Fruit fly (Drosophila melanogaster) whole organism, embryonic: Measurements from ENCODE around the gene Cul6.

Source experiments
- Adf1 ChIP-seq: fragments of 200-800 bp; sonication (Bioruptor generic); IDR thresholded peaks from 2 replicates; pipeline ENCODE4 v1.3.6; 2022; ENCODE audit warnings: missing biosample characterization, missing genetic modification characterization
- Atf-2 ChIP-seq: fragments of 200-800 bp; sonication (Bioruptor generic); optimal IDR thresholded peaks from 2 replicates; lab custom pipeline; 2016; ENCODE audit warnings: missing biosample characterization, missing genetic modification characterization
- CG1024 ChIP-seq: fragments of 200-800 bp; sonication (Bioruptor generic); IDR thresholded peaks from 2 replicates; pipeline ENCODE4 v1.3.6; 2022; ENCODE audit warnings: missing biosample characterization, missing genetic modification characterization
- CG10267 ChIP-seq: fragments of 200-800 bp; sonication (Bioruptor generic); optimal IDR thresholded peaks from 2 replicates; lab custom pipeline; 2018; ENCODE audit warnings: missing biosample characterization, mild to moderate bottlenecking, missing genetic modification characterization, moderate library complexity
- CG10462 ChIP-seq: fragments of 200-800 bp; sonication (Bioruptor generic); optimal IDR thresholded peaks from 2 replicates; lab custom pipeline; 2016; ENCODE audit warnings: missing biosample characterization, missing genetic modification characterization
- CG10565 ChIP-seq: fragments of 200-800 bp; sonication (Bioruptor generic); optimal IDR thresholded peaks from 3 replicates; lab custom pipeline; 2016; ENCODE audit warnings: missing biosample characterization, mild to moderate bottlenecking, missing genetic modification characterization
- CG12769 ChIP-seq: fragments of 200-800 bp; sonication (Bioruptor generic); optimal IDR thresholded peaks from 2 replicates; lab custom pipeline; 2019; ENCODE audit warnings: missing biosample characterization, mild to moderate bottlenecking, missing genetic modification characterization, moderate library complexity
- CG12942 ChIP-seq: fragments of 200-800 bp; sonication (Bioruptor generic); optimal IDR thresholded peaks from 3 replicates; lab custom pipeline; 2016; ENCODE audit warnings: missing biosample characterization, missing genetic modification characterization
- CG13296 ChIP-seq: fragments of 200-800 bp; sonication (Bioruptor generic); optimal IDR thresholded peaks from 3 replicates; lab custom pipeline; 2018; ENCODE audit warnings: missing biosample characterization, mild to moderate bottlenecking, missing genetic modification characterization
- CG14014 ChIP-seq: fragments of 200-800 bp; sonication (Bioruptor generic); IDR thresholded peaks from 2 replicates; pipeline ENCODE4 v1.3.6; 2022; ENCODE audit warnings: missing biosample characterization, missing genetic modification characterization
- CG14667 ChIP-seq: fragments of 200-800 bp; sonication (Bioruptor generic); IDR thresholded peaks from 2 replicates; pipeline ENCODE4 v1.3.6; 2022; ENCODE audit warnings: missing biosample characterization, missing genetic modification characterization
- CG14965 ChIP-seq: fragments of 200-800 bp; sonication (Bioruptor generic); optimal IDR thresholded peaks from 2 replicates; lab custom pipeline; 2016; ENCODE audit warnings: missing biosample characterization, missing genetic modification characterization, borderline replicate concordance
- CG17359 ChIP-seq: fragments of 200-800 bp; sonication (Bioruptor generic); optimal IDR thresholded peaks from 3 replicates; lab custom pipeline; 2018; ENCODE audit warnings: missing biosample characterization, mild to moderate bottlenecking, missing genetic modification characterization, moderate library complexity
- CG1792 ChIP-seq: fragments of 200-800 bp; sonication (Bioruptor generic); optimal IDR thresholded peaks from 2 replicates; lab custom pipeline; 2016; ENCODE audit warnings: missing biosample characterization, missing genetic modification characterization
- CG2678 ChIP-seq: fragments of 200-800 bp; sonication (Bioruptor generic); optimal IDR thresholded peaks from 3 replicates; lab custom pipeline; 2019; ENCODE audit warnings: missing biosample characterization, mild to moderate bottlenecking, missing genetic modification characterization, moderate library complexity
- CG2889 ChIP-seq: fragments of 200-800 bp; sonication (Bioruptor generic); IDR thresholded peaks from 3 replicates; pipeline ENCODE4 v1.3.6; 2022; ENCODE audit warnings: missing biosample characterization, missing genetic modification characterization
- CG34224 ChIP-seq: fragments of 200-800 bp; sonication (Bioruptor generic); IDR thresholded peaks from 3 replicates; pipeline ENCODE4 v1.3.6; 2022; ENCODE audit warnings: missing biosample characterization, missing genetic modification characterization; ENCODE audit not compliant: partially characterized antibody
- CG4707 ChIP-seq: fragments of 200-800 bp; sonication (Bioruptor generic); optimal IDR thresholded peaks from 2 replicates; lab custom pipeline; 2018; ENCODE audit warnings: missing biosample characterization, mild to moderate bottlenecking, missing genetic modification characterization, moderate library complexity
- CG6791 ChIP-seq: fragments of 200-800 bp; sonication (Bioruptor generic); IDR thresholded peaks from 3 replicates; pipeline ENCODE4 v1.3.6; 2022; ENCODE audit warnings: missing biosample characterization, missing genetic modification characterization; ENCODE audit not compliant: partially characterized antibody
- CG7745 ChIP-seq: fragments of 200-800 bp; sonication (Bioruptor generic); optimal IDR thresholded peaks from 2 replicates; lab custom pipeline; 2018; ENCODE audit warnings: missing biosample characterization, mild to moderate bottlenecking, missing genetic modification characterization, moderate library complexity
- CG8478 ChIP-seq: fragments of >200 bp; optimal IDR thresholded peaks from 2 replicates; lab custom pipeline; 2018
- CG9215 ChIP-seq: fragments of 200-800 bp; sonication (Bioruptor generic); IDR thresholded peaks from 2 replicates; pipeline ENCODE4 v1.3.6; 2022; ENCODE audit warnings: missing biosample characterization, missing genetic modification characterization
- D19B ChIP-seq: fragments of 200-800 bp; sonication (Bioruptor generic); optimal IDR thresholded peaks from 2 replicates; lab custom pipeline; 2017; ENCODE audit warnings: missing biosample characterization, mild to moderate bottlenecking, missing genetic modification characterization
- Ets65A ChIP-seq: fragments of 200-800 bp; sonication (Bioruptor generic); peaks from one replicate; lab custom pipeline; 2016; ENCODE audit warnings: missing biosample characterization, missing genetic modification characterization
- MBD-R2 ChIP-seq: fragments of 200-800 bp; sonication (Bioruptor generic); IDR thresholded peaks from 2 replicates; pipeline ENCODE4 v1.3.6; 2022; ENCODE audit warnings: missing biosample characterization, missing genetic modification characterization
- Mad ChIP-seq: fragments of 200-800 bp; sonication (Bioruptor generic); optimal IDR thresholded peaks from 2 replicates; lab custom pipeline; 2016; ENCODE audit warnings: missing biosample characterization, missing genetic modification characterization
- Nf-YC ChIP-seq: fragments of 200-800 bp; optimal IDR thresholded peaks from 3 replicates; lab custom pipeline; 2019; ENCODE audit warnings: missing biosample characterization, mild to moderate bottlenecking, missing genetic modification characterization, moderate library complexity
- Oli ChIP-seq: fragments of 200-800 bp; sonication (Bioruptor generic); optimal IDR thresholded peaks from 2 replicates; lab custom pipeline; 2018; ENCODE audit warnings: missing biosample characterization, mild to moderate bottlenecking, missing genetic modification characterization, moderate library complexity
- Optix ChIP-seq: fragments of 200-800 bp; sonication (Bioruptor generic); IDR thresholded peaks from 3 replicates; pipeline ENCODE4 v1.3.6; 2022; ENCODE audit warnings: missing biosample characterization, missing genetic modification characterization
- Pdp1 ChIP-seq, 2 experiments: fragments of 200-800 bp; sonication (Bioruptor generic); optimal IDR thresholded peaks; 3 replicates each; lab custom pipeline; 2016; ENCODE audit warnings: missing biosample characterization in 2 of 2, missing genetic modification characterization in 2 of 2, mild to moderate bottlenecking in 1 of 2, moderate library complexity in 1 of 2
- Sox102F ChIP-seq: fragments of 200-800 bp; sonication (Bioruptor generic); optimal IDR thresholded peaks from 2 replicates; lab custom pipeline; 2018; ENCODE audit warnings: missing biosample characterization, mild to moderate bottlenecking, missing genetic modification characterization, moderate library complexity
- Vsx1 ChIP-seq: fragments of 200-800 bp; sonication (Bioruptor generic); optimal IDR thresholded peaks from 2 replicates; lab custom pipeline; 2017; ENCODE audit warnings: missing biosample characterization, mild to moderate bottlenecking, missing genetic modification characterization, missing genetic modification reagents
- al ChIP-seq: fragments of 200-800 bp; sonication (Bioruptor generic); IDR thresholded peaks from 2 replicates; pipeline ENCODE4 v1.3.6; 2022; ENCODE audit warnings: missing biosample characterization, missing genetic modification characterization
- az2 ChIP-seq: fragments of 200-800 bp; sonication (Bioruptor generic); optimal IDR thresholded peaks from 3 replicates; lab custom pipeline; 2016; ENCODE audit warnings: missing biosample characterization, missing genetic modification characterization
- bbx ChIP-seq: fragments of 200-800 bp; sonication (Bioruptor generic); IDR thresholded peaks from 2 replicates; pipeline ENCODE4 v1.3.6; 2022; ENCODE audit warnings: missing biosample characterization, missing genetic modification characterization; ENCODE audit not compliant: partially characterized antibody
- bigmax ChIP-seq: fragments of 200-800 bp; sonication (Bioruptor generic); optimal IDR thresholded peaks from 2 replicates; lab custom pipeline; 2018; ENCODE audit warnings: missing biosample characterization, mild to moderate bottlenecking, missing genetic modification characterization
- br ChIP-seq: fragments of >200 bp; optimal IDR thresholded peaks from 2 replicates; lab custom pipeline; 2017
- esg ChIP-seq: fragments of 200-800 bp; sonication (Bioruptor generic); conservative IDR thresholded peaks from 2 replicates; pipeline ENCODE4 v1.3.6; 2022; ENCODE audit warnings: missing biosample characterization, missing genetic modification characterization
- eyg ChIP-seq: fragments of 200-800 bp; sonication (Bioruptor generic); optimal IDR thresholded peaks from 3 replicates; lab custom pipeline; 2016; ENCODE audit warnings: missing biosample characterization, missing genetic modification characterization
- ftz-f1 ChIP-seq: fragments of 200-800 bp; sonication (Bioruptor generic); optimal IDR thresholded peaks from 2 replicates; lab custom pipeline; 2016; ENCODE audit warnings: missing biosample characterization, missing genetic modification characterization
- gfzf ChIP-seq: fragments of 200-800 bp; sonication (Bioruptor generic); optimal IDR thresholded peaks from 2 replicates; lab custom pipeline; 2016; ENCODE audit warnings: missing biosample characterization, mild to moderate bottlenecking, missing genetic modification characterization, moderate library complexity
- insv ChIP-seq, 2 experiments: fragments of 200-800 bp; sonication (Bioruptor generic); optimal IDR thresholded peaks; 3 replicates each; lab custom pipeline; 2016 to 2018; ENCODE audit warnings: missing biosample characterization in 2 of 2, missing genetic modification characterization in 2 of 2
- ken ChIP-seq: fragments of 200-800 bp; sonication (Bioruptor generic); IDR thresholded peaks from 3 replicates; pipeline ENCODE4 v1.3.6; 2022; ENCODE audit warnings: missing biosample characterization, missing genetic modification characterization
- pita ChIP-seq: fragments of 200-800 bp; sonication (Bioruptor generic); optimal IDR thresholded peaks from 2 replicates; lab custom pipeline; 2017; ENCODE audit warnings: missing biosample characterization, mild to moderate bottlenecking, missing genetic modification characterization
- shn ChIP-seq: fragments of 200-800 bp; sonication (Bioruptor generic); optimal IDR thresholded peaks from 3 replicates; lab custom pipeline; 2016; ENCODE audit warnings: missing biosample characterization, missing genetic modification characterization
- sisA ChIP-seq: fragments of 200-800 bp; sonication (Bioruptor generic); IDR thresholded peaks from 2 replicates; pipeline ENCODE4 v1.3.6; 2022; ENCODE audit warnings: missing biosample characterization, missing genetic modification characterization
- slou ChIP-seq: fragments of 200-800 bp; sonication (Bioruptor generic); optimal IDR thresholded peaks from 3 replicates; lab custom pipeline; 2016; ENCODE audit warnings: missing biosample characterization, missing genetic modification characterization
- sna ChIP-seq: fragments of 200-800 bp; sonication (Bioruptor generic); IDR thresholded peaks from 2 replicates; pipeline ENCODE4 v1.3.6; 2022; ENCODE audit warnings: missing biosample characterization, missing genetic modification characterization; ENCODE audit not compliant: partially characterized antibody
- tx ChIP-seq: fragments of 200-800 bp; sonication (Bioruptor generic); optimal IDR thresholded peaks from 2 replicates; lab custom pipeline; 2016; ENCODE audit warnings: missing biosample characterization, missing genetic modification characterization
- usp ChIP-seq: fragments of >200 bp; optimal IDR thresholded peaks from 2 replicates; lab custom pipeline; 2017; ENCODE audit warnings: missing biosample characterization, missing genetic modification characterization
- z ChIP-seq: fragments of 200-800 bp; sonication (Bioruptor generic); IDR thresholded peaks from 3 replicates; pipeline ENCODE4 v1.3.6; 2022; ENCODE audit warnings: missing biosample characterization, missing genetic modification characterization
- zf30C ChIP-seq: fragments of 200-800 bp; sonication (Bioruptor generic); optimal IDR thresholded peaks from 3 replicates; lab custom pipeline; 2018; ENCODE audit warnings: missing biosample characterization, mild to moderate bottlenecking, missing genetic modification characterization

Gene Cul6

DNA sequence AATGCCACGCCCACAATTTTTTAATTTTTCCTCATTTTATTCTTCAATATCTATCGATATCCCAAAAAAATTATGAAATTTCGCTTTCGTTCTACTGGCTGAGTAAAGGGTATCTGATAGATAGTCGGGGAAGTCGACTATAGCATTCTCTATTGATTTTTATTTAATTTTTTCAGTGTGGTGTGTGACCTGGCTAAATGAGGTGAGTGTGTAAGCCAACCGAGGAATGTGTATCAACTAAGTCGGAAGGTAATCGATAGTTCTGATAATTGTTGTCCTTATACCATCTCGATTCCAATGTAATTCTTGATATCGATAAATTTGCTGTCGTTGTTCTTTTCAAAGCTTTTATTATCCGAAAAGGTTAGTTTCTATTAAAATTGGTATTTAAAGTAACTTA is 5.0 kb downstream of the Cul6 start, which contains the start of gene CG11263 (continued):
- TF ChIP-seq bigmax (GFP tag; lab: Kevin White, UChicago) (peak; percentile 54), CG14667 (GFP tag; lab: Robert Waterston, UW) (peak; percentile 35; the same call in 1 of the 2 replicates), MBD-R2 (GFP tag; lab: Robert Waterston, UW) (peak; percentile 64; the same call in 1 of the 2 replicates), CG13296 (GFP tag; lab: Kevin White, UChicago) (no peak), al (GFP tag; lab: Robert Waterston, UW) (peak; percentile 22; the same call in 1 of the 2 replicates), CG17359 (tag; lab: Kevin White, UChicago) (peak; percentile 40), CG14965 (GFP tag; lab: Kevin White, UChicago) (no peak), Adf1 (GFP tag; lab: Robert Waterston, UW) (no peak), sna (GFP tag; lab: Robert Waterston, UW) (no peak; the same call in none of the 2 replicates), insv (GFP tag; optimal IDR thresholded peaks at IDR 0.05; lab: Kevin White, UChicago) (no peak), usp (no peak), Ets65A (GFP tag; lab: Kevin White, UChicago) (peak; percentile 96), CG10565 (GFP tag; lab: Kevin White, UChicago) (no peak), Pdp1 (GFP tag; optimal IDR thresholded peaks at IDR 0.05; lab: Kevin White, UChicago) (peak in 1 of 2 experiments; percentile 31), CG10267 (tag; lab: Kevin White, UChicago) (peak; percentile 46), pita (GFP tag; lab: Kevin White, UChicago) (peak; percentile 52), CG8478 (no peak), CG34224 (GFP tag; lab: Robert Waterston, UW) (peak; percentile 83), z (GFP tag; lab: Robert Waterston, UW) (no peak), CG2889 (GFP tag; lab: Robert Waterston, UW) (no peak), CG14014 (GFP tag; lab: Robert Waterston, UW) (no peak), ftz-f1 (GFP tag; lab: Kevin White, UChicago) (no peak), CG12769 (tag; lab: Kevin White, UChicago) (peak; percentile 4), shn (GFP tag; lab: Kevin White, UChicago) (peak; percentile 39), bbx (GFP tag; lab: Robert Waterston, UW) (peak; percentile 84), zf30C (GFP tag; lab: Kevin White, UChicago) (peak; percentile 90), gfzf (GFP tag; lab: Kevin White, UChicago) (peak; percentile 53), Optix (GFP tag; lab: Robert Waterston, UW) (no peak), eyg (GFP tag; lab: Kevin White, UChicago) (peak; percentile 22), CG6791 (GFP tag; lab: Robert Waterston, UW) (peak; percentile 88), slou (GFP tag; lab: Kevin White, UChicago) (peak; percentile 64), CG2678 (no peak), esg (GFP tag; lab: Robert Waterston, UW) (no peak), CG1024 (no peak), Atf-2 (GFP tag; lab: Kevin White, UChicago) (no peak), CG4707 (no peak), D19B (GFP tag; lab: Kevin White, UChicago) (peak; percentile 38), az2 (GFP tag; lab: Kevin White, UChicago) (peak; percentile 36), CG10462 (GFP tag; lab: Kevin White, UChicago) (no peak), CG1792 (GFP tag; lab: Kevin White, UChicago) (peak; percentile 38), ken (GFP tag; lab: Robert Waterston, UW) (peak; percentile 54; the same call in 2 of the 3 replicates), sisA (GFP tag; lab: Robert Waterston, UW) (peak; percentile 68), Nf-YC (tag; lab: Kevin White, UChicago) (no peak), CG7745 (tag; lab: Kevin White, UChicago) (no peak), tx (GFP tag; lab: Kevin White, UChicago) (peak; percentile 56), Sox102F (GFP tag; lab: Kevin White, UChicago) (peak; percentile 46), br (lab: Kevin White, UChicago) (no peak), Oli (tag; lab: Kevin White, UChicago) (peak; percentile 20), Mad (peak; percentile 19), CG12942 (GFP tag; lab: Kevin White, UChicago) (no peak), CG9215 (no peak), Vsx1 (GFP tag; lab: Kevin White, UChicago) (no peak)
